Worm (Caenorhabditis elegans): ENCODE measurements around the gene aqp-11.

aqp-11 gene

ce11 chrIII:13652010-13652409 lies 21.1 kb upstream of the aqp-11 start (continued):
- TF ChIP-seq zag-1 (tag; optimal IDR thresholded peaks at IDR 0.05), result no peak

DNA sequence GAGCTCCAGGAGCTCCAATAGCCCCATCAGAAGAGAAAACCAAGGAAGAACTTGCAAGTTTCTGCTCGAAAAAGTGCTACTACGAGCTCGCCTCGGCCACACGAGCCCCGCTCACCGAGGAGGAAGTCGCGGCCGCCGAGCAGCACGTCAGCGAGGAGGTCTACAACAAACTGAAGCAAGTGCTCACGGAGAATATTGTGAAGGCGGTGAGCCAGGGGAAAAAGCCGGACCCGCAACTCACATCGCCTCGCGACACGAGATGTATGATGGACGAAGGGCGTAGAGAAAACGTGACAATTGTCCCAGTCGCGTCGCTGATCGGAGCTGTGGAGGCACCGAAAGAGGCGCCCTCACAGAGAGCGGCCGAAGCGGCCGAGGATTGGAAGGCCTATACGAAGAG lies 20.4 kb upstream of the aqp-11 start:
- no peak for TF ChIP-seq pha-4 (GFP tag; IDR thresholded peaks at IDR 0.05)
- TF ChIP-seq pha-4 (tag; optimal IDR thresholded peaks at IDR 0.05), result no peak
- TF ChIP-seq nhr-11 (tag; optimal IDR thresholded peaks at IDR 0.05), result no peak
- TF ChIP-seq saeg-2 (GFP tag; IDR thresholded peaks at IDR 0.05), result no peak
- TF ChIP-seq set-16 (GFP tag; IDR thresholded peaks at IDR 0.05), result peak; percentile 77
- no peak for TF ChIP-seq zip-11 (GFP tag; IDR thresholded peaks at IDR 0.05)
- no peak for TF ChIP-seq madf-9 (GFP tag; conservative IDR thresholded peaks at IDR 0.05)
- no peak for TF ChIP-seq daf-16 (GFP tag; optimal IDR thresholded peaks at IDR 0.05)
- TF ChIP-seq daf-16 (tag; optimal IDR thresholded peaks at IDR 0.05), result no peak
- 0 out of 2 replicates have a peak, but pooled peaks have one; percentile 6 for TF ChIP-seq F44E2.7 (GFP tag; IDR thresholded peaks at IDR 0.05)
- no peak for TF ChIP-seq zfp-3 (GFP tag; conservative IDR thresholded peaks at IDR 0.05)

DNA sequence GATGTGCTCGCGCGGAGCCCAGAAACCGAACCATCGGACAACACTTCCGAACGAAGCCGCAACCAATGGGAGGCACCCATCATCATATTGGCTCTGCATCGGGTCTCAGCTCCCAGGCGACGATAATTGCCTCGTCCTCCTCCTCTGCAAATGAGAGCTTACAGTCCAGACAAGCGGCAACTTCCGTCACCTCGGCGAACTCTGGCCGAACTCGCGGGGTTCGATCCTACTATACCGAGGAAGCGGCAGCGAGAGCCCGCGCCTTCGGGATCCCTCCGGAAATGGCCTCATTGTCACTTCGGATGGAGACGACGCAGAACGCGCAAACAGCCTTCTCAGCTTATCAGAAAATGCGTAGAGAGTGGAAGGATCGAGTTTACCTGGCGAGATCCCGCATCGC lies 18.1 kb upstream of the aqp-11 start:
- TF ChIP-seq aha-1 (tag) (no peak), set-16 (GFP tag; IDR thresholded peaks at IDR 0.05) (peak; percentile 89), pha-4 (GFP tag; IDR thresholded peaks at IDR 0.05) (no peak), pha-4 (tag; optimal IDR thresholded peaks at IDR 0.05) (no peak)

ce11 chrIII:13656680-13657079 lies 16.4 kb upstream of the aqp-11 start:
- TF ChIP-seq egl-43 (GFP tag; IDR thresholded peaks at IDR 0.05), result peak; percentile 41; the same call in 1 of the 2 replicates
- no peak for TF ChIP-seq Y105C5A.15 (GFP tag; IDR thresholded peaks at IDR 0.05)

ce11 chrIII:13657975-13658374 lies 15.1 kb upstream of the aqp-11 start:
- TF ChIP-seq hlh-11 (tag; optimal IDR thresholded peaks at IDR 0.05) (peak; percentile 40), pqm-1 (tag; optimal IDR thresholded peaks at IDR 0.05) (peak; percentile 31), dve-1 (tag; optimal IDR thresholded peaks at IDR 0.05; ENCODE audit: insufficient read depth) (peak; percentile 16), tra-1 (GFP tag; IDR thresholded peaks at IDR 0.05) (no peak), mep-1 (tag; optimal IDR thresholded peaks at IDR 0.05) (peak; percentile 51), mes-2 (tag; optimal IDR thresholded peaks at IDR 0.05; ENCODE audit: poor library complexity, severe bottlenecking) (peak; percentile 36), aha-1 (tag) (no peak), zfp-3 (GFP tag; conservative IDR thresholded peaks at IDR 0.05) (no peak), F37D6.2 (tag; optimal IDR thresholded peaks at IDR 0.05) (no peak), madf-9 (GFP tag; conservative IDR thresholded peaks at IDR 0.05) (no peak), nhr-28 (tag; optimal IDR thresholded peaks at IDR 0.05) (peak; percentile 34), nhr-10 (tag; optimal IDR thresholded peaks at IDR 0.05) (no peak), ztf-7 (tag; optimal IDR thresholded peaks at IDR 0.05) (no peak), daf-16 (GFP tag; optimal IDR thresholded peaks at IDR 0.05) (no peak), daf-16 (tag; optimal IDR thresholded peaks at IDR 0.05) (peak; percentile 28), pha-4 (GFP tag; IDR thresholded peaks at IDR 0.05) (no peak), pha-4 (tag; optimal IDR thresholded peaks at IDR 0.05) (peak; percentile 19), sdz-12 (GFP tag; optimal IDR thresholded peaks at IDR 0.05) (no peak), daf-12 (tag; optimal IDR thresholded peaks at IDR 0.05) (no peak), lim-7 (GFP tag; IDR thresholded peaks at IDR 0.05) (0 out of 2 replicates have a peak, but pooled peaks have one; percentile 35), dmd-8 (GFP tag; IDR thresholded peaks at IDR 0.05) (no peak)

DNA sequence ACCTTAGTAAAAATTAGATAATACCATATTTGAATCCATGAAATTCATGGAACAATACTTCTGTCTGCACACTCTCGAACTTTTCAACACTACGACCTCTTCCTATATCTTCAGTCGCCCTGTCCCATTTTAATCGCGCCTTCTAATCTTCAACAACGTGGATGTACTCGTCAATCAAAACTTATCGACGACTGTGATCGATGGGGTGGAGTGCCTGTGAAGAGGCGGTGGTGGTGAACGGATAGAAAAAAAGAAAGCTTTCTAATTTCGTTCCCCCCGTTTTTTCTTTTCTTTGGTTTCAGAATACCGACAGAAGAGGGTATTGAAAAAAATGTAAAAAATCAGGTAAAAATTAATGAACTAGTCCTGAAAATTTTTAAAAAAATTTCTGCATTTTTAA lies 14.1 kb upstream of the aqp-11 start:
- TF ChIP-seq saeg-2 (GFP tag; IDR thresholded peaks at IDR 0.05) (no peak), F10B5.3 (tag; optimal IDR thresholded peaks at IDR 0.05) (no peak), mes-2 (tag; optimal IDR thresholded peaks at IDR 0.05; ENCODE audit: poor library complexity, severe bottlenecking) (no peak), set-16 (GFP tag; IDR thresholded peaks at IDR 0.05) (no peak), madf-9 (GFP tag; conservative IDR thresholded peaks at IDR 0.05) (no peak), F49E8.2 (tag; optimal IDR thresholded peaks at IDR 0.05; ENCODE audit: borderline replicate concordance) (no peak), T26A8.4 (GFP tag; IDR thresholded peaks at IDR 0.05) (no peak), egl-27 (tag; optimal IDR thresholded peaks at IDR 0.05) (no peak), Y75B8A.6 (GFP tag; IDR thresholded peaks at IDR 0.05) (no peak), lin-38 (GFP tag; IDR thresholded peaks at IDR 0.05) (no peak), php-3 (GFP tag; IDR thresholded peaks at IDR 0.05) (no peak), nhr-28 (tag; optimal IDR thresholded peaks at IDR 0.05) (no peak), unc-39 (tag; optimal IDR thresholded peaks at IDR 0.05) (no peak), lin-39 (tag; optimal IDR thresholded peaks at IDR 0.05) (no peak), mdt-29 (GFP tag; IDR thresholded peaks at IDR 0.05) (no peak), F37D6.2 (tag; optimal IDR thresholded peaks at IDR 0.05) (no peak), snpc-1.2 (GFP tag; IDR thresholded peaks at IDR 0.05) (no peak), daf-8 (GFP tag; IDR thresholded peaks at IDR 0.05) (no peak)

All from whole organism, L4 larva.